Worm (Caenorhabditis elegans) whole organism, L1 larva: Measurements from ENCODE around the gene sas-4.

Source experiments
- C04F5.9 ChIP-seq: sonication (generic microtip); optimal IDR thresholded peaks from 2 replicates; lab custom pipeline; 2016; ENCODE audit warnings: missing genetic modification characterization, missing compliant biosample characterization
- C16A3.4 ChIP-seq: fragments of 150-350 bp; optimal IDR thresholded peaks from 2 replicates; lab custom pipeline; 2014; ENCODE audit warnings: missing biosample characterization, missing genetic modification characterization
- C34B4.2 ChIP-seq: sonication (generic microtip); optimal IDR thresholded peaks from 2 replicates; lab custom pipeline; 2017; ENCODE audit warnings: mild to moderate bottlenecking, missing genetic modification characterization, missing compliant biosample characterization
- Y116A8C.19 ChIP-seq: sonication (generic microtip); optimal IDR thresholded peaks from 2 replicates; lab custom pipeline; 2016; ENCODE audit warnings: missing compliant biosample characterization, missing genetic modification characterization, borderline replicate concordance
- aly-2 ChIP-seq: fragments of 150-350 bp; optimal IDR thresholded peaks from 2 replicates; lab custom pipeline; 2014; ENCODE audit warnings: missing biosample characterization, missing genetic modification characterization
- ama-1 ChIP-seq: fragments of 150-350 bp; optimal IDR thresholded peaks from 2 replicates; lab custom pipeline; 2014
- ceh-82 ChIP-seq, 3 experiments: fragments of 150-350 bp in 1 of 3; sonication (generic microtip) in 2 of 3; optimal IDR thresholded peaks; 2 replicates each; lab custom pipeline; 2014 to 2017; ENCODE audit warnings: missing biosample characterization in 3 of 3, missing genetic modification characterization in 3 of 3
- ceh-88 ChIP-seq: fragments of 200-800 bp; sonication (Bioruptor generic); IDR thresholded peaks from 2 replicates; pipeline ENCODE4 v1.3.6; 2022; ENCODE audit warnings: missing genetic modification characterization, missing compliant biosample characterization
- ceh-90 ChIP-seq: sonication (generic microtip); optimal IDR thresholded peaks from 2 replicates; lab custom pipeline; 2016; ENCODE audit warnings: missing genetic modification characterization, missing compliant biosample characterization
- ces-1 ChIP-seq: fragments of 150-350 bp; optimal IDR thresholded peaks from 2 replicates; lab custom pipeline; 2014; ENCODE audit warnings: missing biosample characterization, missing genetic modification reagents, missing genetic modification characterization
- dpl-1 ChIP-seq, 3 experiments: fragments of 150-350 bp in 2 of 3; sonication (generic microtip) in 1 of 3; optimal IDR thresholded peaks; 2 replicates each; lab custom pipeline; 2014 to 2017; ENCODE audit warnings: missing biosample characterization in 3 of 3, missing genetic modification characterization in 3 of 3, missing genetic modification reagents in 3 of 3
- dsc-1 ChIP-seq: sonication (generic microtip); optimal IDR thresholded peaks from 2 replicates; lab custom pipeline; 2016; ENCODE audit warnings: mild to moderate bottlenecking, missing genetic modification characterization, missing compliant biosample characterization
- efl-3 ChIP-seq: fragments of 200-800 bp; sonication (Bioruptor generic); optimal IDR thresholded peaks from 2 replicates; lab custom pipeline; 2018; ENCODE audit warnings: mild to moderate bottlenecking, missing genetic modification characterization, missing compliant biosample characterization
- egl-13 ChIP-seq: sonication (generic microtip); optimal IDR thresholded peaks from 2 replicates; lab custom pipeline; 2016; ENCODE audit warnings: missing genotype, missing genetic modification reagents, missing genetic modification characterization, missing compliant biosample characterization
- elt-2 ChIP-seq: sonication (generic microtip); optimal IDR thresholded peaks from 2 replicates; lab custom pipeline; 2016; ENCODE audit warnings: missing genetic modification characterization, mild to moderate bottlenecking, inconsistent platforms, missing compliant biosample characterization, missing genetic modification reagents
- elt-3 ChIP-seq, 6 experiments: fragments of 150-350 bp in 1 of 6; sonication (generic microtip); optimal IDR thresholded peaks; 2 replicates each; lab custom pipeline; 2017 to 2018; ENCODE audit warnings: missing biosample characterization in 6 of 6, missing genetic modification characterization in 6 of 6, inconsistent platforms in 1 of 6
- ets-5 ChIP-seq: fragments of 200-800 bp; sonication (Bioruptor generic); IDR thresholded peaks from 2 replicates; pipeline ENCODE4 v1.3.6; 2022; ENCODE audit warnings: missing genetic modification characterization, missing compliant biosample characterization
- fkh-10 ChIP-seq: sonication (generic microtip); optimal IDR thresholded peaks from 2 replicates; lab custom pipeline; 2017; ENCODE audit warnings: missing biosample characterization, missing genetic modification reagents, missing genetic modification characterization
- fkh-8 ChIP-seq: sonication (generic microtip); optimal IDR thresholded peaks from 2 replicates; lab custom pipeline; 2016; ENCODE audit warnings: mild to moderate bottlenecking, missing genetic modification characterization, missing compliant biosample characterization
- fos-1 ChIP-seq: fragments of 150-350 bp; optimal IDR thresholded peaks from 2 replicates; lab custom pipeline; 2014; ENCODE audit warnings: missing biosample characterization, missing genetic modification characterization
- grh-1 ChIP-seq: fragments of 200-800 bp; sonication (Bioruptor generic); IDR thresholded peaks from 2 replicates; pipeline ENCODE4 v1.3.6; 2022; ENCODE audit warnings: missing genetic modification reagents, missing genetic modification characterization, missing compliant biosample characterization
- hlh-4 ChIP-seq: sonication (generic microtip); optimal IDR thresholded peaks from 2 replicates; lab custom pipeline; 2016; ENCODE audit warnings: mild to moderate bottlenecking, missing genetic modification characterization, missing compliant biosample characterization
- hpl-2 ChIP-seq: fragments of 150-350 bp; optimal IDR thresholded peaks from 2 replicates; lab custom pipeline; 2014; ENCODE audit warnings: missing biosample characterization, missing genetic modification reagents, missing genetic modification characterization
- irx-1 ChIP-seq: sonication (generic microtip); optimal IDR thresholded peaks from 2 replicates; lab custom pipeline; 2016; ENCODE audit warnings: missing genetic modification characterization, missing compliant biosample characterization
- lin-13 ChIP-seq: fragments of 150-350 bp; optimal IDR thresholded peaks from 2 replicates; lab custom pipeline; 2014; ENCODE audit warnings: missing biosample characterization, missing genetic modification reagents, missing genetic modification characterization
- lin-15B ChIP-seq: fragments of 150-350 bp; sonication (generic microtip); optimal IDR thresholded peaks from 3 replicates; lab custom pipeline; 2014; ENCODE audit warnings: missing biosample characterization, missing genetic modification characterization
- lin-39 ChIP-seq: fragments of 150-350 bp; optimal IDR thresholded peaks from 2 replicates; lab custom pipeline; 2014; ENCODE audit warnings: missing biosample characterization, missing genetic modification reagents, missing genetic modification characterization
- lir-3 ChIP-seq: sonication (generic microtip); optimal IDR thresholded peaks from 2 replicates; lab custom pipeline; 2016; ENCODE audit warnings: mild to moderate bottlenecking, missing genetic modification characterization, moderate library complexity, missing compliant biosample characterization; ENCODE audit not compliant: poor library complexity
- lsy-2 ChIP-seq, 2 experiments: fragments of 150-350 bp; optimal IDR thresholded peaks; 2 replicates each; lab custom pipeline; 2014; ENCODE audit warnings: missing biosample characterization in 2 of 2, missing genetic modification characterization in 2 of 2
- mab-9 ChIP-seq: fragments of 200-800 bp; sonication (Bioruptor generic); IDR thresholded peaks from 2 replicates; pipeline ENCODE4 v1.3.6; 2022; ENCODE audit warnings: missing genetic modification reagents, missing genetic modification characterization, missing compliant biosample characterization
- nhr-11 ChIP-seq: fragments of 150-350 bp; optimal IDR thresholded peaks from 2 replicates; lab custom pipeline; 2014; ENCODE audit warnings: missing biosample characterization, missing genetic modification characterization
- nhr-19 ChIP-seq: fragments of 200-800 bp; sonication (Bioruptor generic); conservative IDR thresholded peaks from 2 replicates; pipeline ENCODE4 v1.3.6; 2022; ENCODE audit warnings: missing genetic modification characterization, missing compliant biosample characterization
- nhr-20 ChIP-seq: sonication (generic microtip); optimal IDR thresholded peaks from 2 replicates; lab custom pipeline; 2016; ENCODE audit warnings: mild to moderate bottlenecking, missing genetic modification characterization, missing compliant biosample characterization
- nhr-237 ChIP-seq: fragments of 150-350 bp; optimal IDR thresholded peaks from 2 replicates; lab custom pipeline; 2014; ENCODE audit warnings: missing biosample characterization, missing genetic modification characterization
- nhr-28 ChIP-seq: fragments of 150-350 bp; optimal IDR thresholded peaks from 2 replicates; lab custom pipeline; 2014; ENCODE audit warnings: missing biosample characterization, missing genetic modification characterization
- nhr-47 ChIP-seq: sonication (generic microtip); optimal IDR thresholded peaks from 2 replicates; lab custom pipeline; 2016; ENCODE audit warnings: mild to moderate bottlenecking, missing genetic modification characterization, moderate library complexity, missing compliant biosample characterization
- nhr-71 ChIP-seq: sonication (generic microtip); optimal IDR thresholded peaks from 2 replicates; lab custom pipeline; 2016; ENCODE audit warnings: mild to moderate bottlenecking, missing genetic modification characterization, moderate library complexity, missing compliant biosample characterization
- nhr-77 ChIP-seq: fragments of 150-350 bp; optimal IDR thresholded peaks from 2 replicates; lab custom pipeline; 2014; ENCODE audit warnings: missing biosample characterization, missing genetic modification characterization
- nhr-84 ChIP-seq: sonication (generic microtip); optimal IDR thresholded peaks from 2 replicates; lab custom pipeline; 2017; ENCODE audit warnings: missing biosample characterization, missing genetic modification characterization
- nhr-85 ChIP-seq: sonication (generic microtip); peaks from one replicate; lab custom pipeline; 2016; ENCODE audit warnings: missing genetic modification characterization, inconsistent platforms, missing compliant biosample characterization
- nhr-90 ChIP-seq: sonication (generic microtip); optimal IDR thresholded peaks from 2 replicates; lab custom pipeline; 2016; ENCODE audit warnings: mild to moderate bottlenecking, missing genetic modification characterization, missing compliant biosample characterization; ENCODE audit not compliant: poor library complexity
- pag-3 ChIP-seq: sonication (generic microtip); optimal IDR thresholded peaks from 2 replicates; lab custom pipeline; 2017; ENCODE audit warnings: missing genetic modification characterization, mild to moderate bottlenecking, missing compliant biosample characterization, antibody characterized with exemption, borderline replicate concordance; ENCODE audit not compliant: insufficient read depth
- snu-23 ChIP-seq: sonication (generic microtip); optimal IDR thresholded peaks from 2 replicates; lab custom pipeline; 2016; ENCODE audit warnings: missing genetic modification characterization, missing compliant biosample characterization
- sox-4 ChIP-seq: sonication (generic microtip); optimal IDR thresholded peaks from 2 replicates; lab custom pipeline; 2016; ENCODE audit warnings: missing genetic modification characterization, missing compliant biosample characterization
- sup-37 ChIP-seq: fragments of 200-800 bp; sonication (Bioruptor generic); optimal IDR thresholded peaks from 2 replicates; lab custom pipeline; 2018; ENCODE audit warnings: mild to moderate bottlenecking, missing genetic modification characterization, missing compliant biosample characterization
- tbx-2 ChIP-seq: sonication (generic microtip); optimal IDR thresholded peaks from 2 replicates; lab custom pipeline; 2016; ENCODE audit warnings: missing genetic modification characterization, missing compliant biosample characterization
- unc-130 ChIP-seq: fragments of 150-350 bp; optimal IDR thresholded peaks from 2 replicates; lab custom pipeline; 2017; ENCODE audit warnings: missing biosample characterization, missing genetic modification characterization, inconsistent platforms
- unc-98 ChIP-seq: fragments of 200-800 bp; sonication (Bioruptor generic); IDR thresholded peaks from 2 replicates; pipeline ENCODE4 v1.3.6; 2022; ENCODE audit warnings: missing genetic modification characterization, missing compliant biosample characterization
- vab-15 ChIP-seq: sonication (generic microtip); optimal IDR thresholded peaks from 2 replicates; lab custom pipeline; 2017; ENCODE audit warnings: missing genotype, mild to moderate bottlenecking, missing genetic modification characterization, missing compliant biosample characterization
- xbp-1 ChIP-seq: sonication (generic microtip); optimal IDR thresholded peaks from 2 replicates; lab custom pipeline; 2016; ENCODE audit warnings: missing genetic modification characterization, missing compliant biosample characterization
- ztf-11 ChIP-seq, 2 experiments: sonication (generic microtip); optimal IDR thresholded peaks; 2 replicates each; lab custom pipeline; 2016 to 2017; ENCODE audit warnings: missing genetic modification characterization in 2 of 2, missing biosample characterization in 1 of 2, missing compliant biosample characterization in 1 of 2
- ztf-4 ChIP-seq: fragments of 150-350 bp; optimal IDR thresholded peaks from 2 replicates; lab custom pipeline; 2014; ENCODE audit warnings: missing biosample characterization, missing genetic modification characterization

Gene sas-4

ce11 chrIII:8358213-8358672 is 39.9 kb upstream of the sas-4 start, which contains the start of the genes R05D3.8 and rfp-1 (continued):
- TF ChIP-seq ceh-88 (GFP tag; lab: Robert Waterston, UW) (0 out of 2 replicates have a peak, but pooled peaks have one; percentile 36), nhr-71 (tag; lab: Kevin White, UChicago) (peak; percentile 85), lin-39 (peak; percentile 44), lsy-2 (tag; optimal IDR thresholded peaks at IDR 0.05; lab: Kevin White, UChicago) (peak; percentile 98 to 99), ceh-82 (tag; optimal IDR thresholded peaks at IDR 0.05; lab: Kevin White, UChicago) (peak; percentile 58 to 88 (median 61)), unc-98 (GFP tag; lab: Robert Waterston, UW) (no peak), tbx-2 (tag; lab: Kevin White, UChicago) (peak; percentile 76), ets-5 (GFP tag; lab: Robert Waterston, UW) (no peak), hpl-2 (GFP tag; lab: Kevin White, UChicago) (no peak), nhr-84 (tag; lab: Kevin White, UChicago) (no peak), nhr-47 (tag; lab: Kevin White, UChicago) (peak; percentile 80), fos-1 (tag; lab: Kevin White, UChicago) (peak; percentile 82), nhr-11 (tag; lab: Kevin White, UChicago) (no peak), ztf-11 (tag; optimal IDR thresholded peaks at IDR 0.05; lab: Kevin White, UChicago) (peak in 1 of 2 experiments; percentile 9), elt-2 (tag; lab: Kevin White, UChicago) (peak; percentile 21), nhr-237 (peak; percentile 36), sup-37 (GFP tag; lab: Kevin White, UChicago) (no peak), nhr-90 (peak; percentile 63), efl-3 (GFP tag; lab: Kevin White, UChicago) (no peak), ceh-90 (tag; lab: Kevin White, UChicago) (no peak), mab-9 (0 out of 2 replicates have a peak, but pooled peaks have one; percentile 7), xbp-1 (peak; percentile 73), unc-130 (tag; lab: Kevin White, UChicago) (peak; percentile 71), elt-3 (tag; optimal IDR thresholded peaks at IDR 0.05; lab: Kevin White, UChicago) (peak in 3 of 6 experiments; percentile 4 to 74 (median 20)), ces-1 (no peak), vab-15 (tag; lab: Kevin White, UChicago) (peak; percentile 32), lin-15B (tag; lab: Kevin White, UChicago) (peak; percentile 92), lir-3 (tag; lab: Kevin White, UChicago) (peak; percentile 42), nhr-19 (GFP tag; lab: Robert Waterston, UW) (peak; percentile 68), fkh-10 (GFP tag; lab: Kevin White, UChicago) (peak; percentile 58), egl-13 (tag; lab: Kevin White, UChicago) (no peak), ztf-4 (tag; lab: Kevin White, UChicago) (peak; percentile 43), grh-1 (GFP tag; lab: Robert Waterston, UW) (peak; percentile 66), ama-1 (lab: Kevin White, UChicago) (no peak), dpl-1 (GFP tag; optimal IDR thresholded peaks at IDR 0.05; lab: Kevin White, UChicago) (peak; percentile 80 to 86 (median 85)), dsc-1 (peak; percentile 52), nhr-77 (tag; lab: Kevin White, UChicago) (peak; percentile 90), fkh-8 (tag; lab: Kevin White, UChicago) (peak; percentile 77), sox-4 (no peak), hlh-4 (tag; lab: Kevin White, UChicago) (no peak)

ce11 chrIII:8356407-8356881 is 38.1 kb upstream of the sas-4 start:
- peak; percentile 69 for TF ChIP-seq C16A3.4 (tag; lab: Kevin White, UChicago)
- TF ChIP-seq tbx-2 (tag; lab: Kevin White, UChicago) = peak; percentile 74
- peak; percentile 75 for TF ChIP-seq nhr-77 (tag; lab: Kevin White, UChicago)
- peak; percentile 39 for TF ChIP-seq C04F5.9 (tag; lab: Kevin White, UChicago)
- peak; percentile 46 for TF ChIP-seq lin-15B (tag; lab: Kevin White, UChicago)
- TF ChIP-seq aly-2 (tag; lab: Kevin White, UChicago) = peak; percentile 77
- TF ChIP-seq elt-2 (tag; lab: Kevin White, UChicago) = peak; percentile 2
- no peak for TF ChIP-seq pag-3 (tag; lab: Kevin White, UChicago)
- no peak for TF ChIP-seq Y116A8C.19 (tag; lab: Kevin White, UChicago)
- TF ChIP-seq nhr-85 (tag; lab: Kevin White, UChicago) = peak; percentile 84
- no peak for TF ChIP-seq nhr-28 (tag; lab: Kevin White, UChicago)
- TF ChIP-seq fos-1 (tag; lab: Kevin White, UChicago) = peak; percentile 14
- peak; percentile 68 for TF ChIP-seq fkh-10 (GFP tag; lab: Kevin White, UChicago)
- peak; percentile 53 for TF ChIP-seq irx-1 (tag; lab: Kevin White, UChicago)
- peak; percentile 91 for TF ChIP-seq snu-23 (GFP tag; lab: Kevin White, UChicago)
- TF ChIP-seq lin-13 (GFP tag; lab: Kevin White, UChicago) = peak; percentile 56
- TF ChIP-seq nhr-20 (tag; lab: Kevin White, UChicago) = peak; percentile 88
- no peak for TF ChIP-seq C34B4.2
